Worm (Caenorhabditis elegans) whole organism, midembryonic: ENCODE measurements around the gene acr-8.

Source experiments
- T22C8.4 ChIP-seq: fragments of 200-800 bp; sonication (Bioruptor generic); IDR thresholded peaks from 2 replicates; pipeline ENCODE4 v1.3.6; 2022; ENCODE audit warnings: missing genetic modification characterization, missing compliant biosample characterization
- cog-1 ChIP-seq: sonication (generic microtip); optimal IDR thresholded peaks from 2 replicates; lab custom pipeline; 2016; ENCODE audit warnings: missing genetic modification characterization, missing compliant biosample characterization
- flt-1 ChIP-seq: fragments of 200-800 bp; sonication (Bioruptor generic); IDR thresholded peaks from 2 replicates; pipeline ENCODE4 v1.3.6; 2022; ENCODE audit warnings: missing genetic modification characterization, missing compliant biosample characterization
- klf-2 ChIP-seq: fragments of 200-800 bp; sonication (Bioruptor generic); conservative IDR thresholded peaks from 2 replicates; pipeline ENCODE4 v1.3.6; 2022; ENCODE audit warnings: missing genetic modification reagents, missing genetic modification characterization, missing compliant biosample characterization
- med-1 ChIP-seq: sonication (generic microtip); optimal IDR thresholded peaks from 2 replicates; lab custom pipeline; 2017; ENCODE audit warnings: missing genetic modification characterization, mild to moderate bottlenecking, missing compliant biosample characterization, antibody characterized with exemption, missing genetic modification reagents; ENCODE audit not compliant: insufficient read depth
- ref-1 ChIP-seq: fragments of 200-800 bp; sonication (Bioruptor generic); conservative IDR thresholded peaks from 2 replicates; pipeline ENCODE4 v1.3.6; 2022; ENCODE audit warnings: missing genetic modification reagents, missing genetic modification characterization, missing compliant biosample characterization
- tab-1 ChIP-seq: fragments of 200-800 bp; sonication (Bioruptor generic); IDR thresholded peaks from 2 replicates; pipeline ENCODE4 v1.3.6; 2022; ENCODE audit warnings: missing genetic modification characterization, missing compliant biosample characterization
- ztf-23 ChIP-seq: fragments of 200-800 bp; sonication (Bioruptor generic); IDR thresholded peaks from 2 replicates; pipeline ENCODE4 v1.3.6; 2022; ENCODE audit warnings: missing genetic modification reagents, missing genetic modification characterization, missing compliant biosample characterization
- ztf-29 ChIP-seq: fragments of 200-800 bp; sonication (Bioruptor generic); IDR thresholded peaks from 2 replicates; pipeline ENCODE4 v1.3.6; 2022; ENCODE audit warnings: missing genetic modification reagents, missing genetic modification characterization, missing compliant biosample characterization

ce11 chrX:10404051-10404450 is 8.5 kb upstream of the acr-8 start:
- TF ChIP-seq T22C8.4 (no peak), cog-1 (tag; lab: Kevin White, UChicago) (no peak), ztf-23 (GFP tag; lab: Robert Waterston, UW) (no peak), ref-1 (GFP tag; lab: Robert Waterston, UW) (no peak), flt-1 (GFP tag; lab: Robert Waterston, UW) (no peak), tab-1 (no peak), ztf-29 (GFP tag; lab: Robert Waterston, UW) (no peak), klf-2 (no peak), med-1 (GFP tag; lab: Kevin White, UChicago) (no peak)
